Fruit fly (Drosophila melanogaster): ENCODE results near the gene ko.

ko gene

DNA sequence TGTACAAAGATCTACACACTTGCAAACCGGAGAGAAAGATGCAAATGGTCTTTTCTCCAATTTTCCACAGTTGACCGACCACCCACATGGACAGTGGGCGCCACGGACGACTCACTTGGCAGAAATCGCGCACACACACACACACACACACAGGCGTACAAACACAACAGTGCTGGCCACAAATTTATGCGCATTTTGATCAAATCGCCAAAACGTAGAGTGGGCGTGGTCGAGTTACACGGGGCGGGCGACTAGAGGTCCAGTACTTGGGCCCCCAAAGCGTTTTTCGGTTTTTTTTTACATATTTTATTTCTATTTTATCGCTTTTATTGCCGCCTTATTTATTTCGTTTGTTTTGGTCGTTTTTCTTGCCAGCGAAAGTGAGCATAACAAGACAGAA is 12.4 kb downstream of the ko start:
- no peak for TF ChIP-seq noc (tag; optimal IDR thresholded peaks at IDR 0.05)

DNA sequence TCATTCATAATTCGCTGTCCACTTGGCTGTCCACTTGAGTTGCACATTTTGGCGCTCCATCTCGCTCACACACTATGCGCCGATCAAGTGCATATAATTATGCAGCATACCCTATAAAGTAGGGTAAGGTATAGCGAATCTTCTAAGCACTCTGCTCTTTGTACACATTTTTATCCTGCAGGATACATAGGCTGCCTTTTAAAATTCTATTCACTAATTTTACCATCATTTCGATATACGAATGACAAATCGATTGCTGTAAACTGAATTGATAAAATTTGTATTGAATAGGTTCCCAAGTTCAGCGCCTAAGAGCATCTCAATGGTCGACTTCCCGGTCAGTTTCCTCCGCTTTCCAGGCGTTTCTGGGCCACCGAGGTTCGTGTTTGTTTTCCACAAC is 17.9 kb downstream of the ko start:
- no peak for TF ChIP-seq noc (tag; optimal IDR thresholded peaks at IDR 0.05)

DNA sequence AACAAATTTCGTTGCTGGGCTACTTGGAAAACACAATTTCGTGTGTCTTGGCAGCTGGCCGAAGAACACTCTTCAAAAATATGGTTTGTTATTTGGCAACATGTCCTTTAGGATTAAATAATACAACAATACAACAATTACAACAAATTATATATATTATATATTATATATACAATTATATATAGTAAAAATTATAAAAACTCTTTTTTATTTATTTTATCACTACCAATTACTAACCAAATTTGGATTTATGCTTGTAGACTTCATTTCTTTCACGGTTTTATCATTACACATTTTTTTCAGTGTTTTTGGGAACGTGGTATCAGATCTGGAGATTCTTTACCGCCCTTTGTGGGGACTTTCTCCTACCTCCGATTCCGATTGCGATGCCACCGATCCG is 22.5 kb downstream of the ko start:
- no peak for TF ChIP-seq noc (tag; optimal IDR thresholded peaks at IDR 0.05)

DNA sequence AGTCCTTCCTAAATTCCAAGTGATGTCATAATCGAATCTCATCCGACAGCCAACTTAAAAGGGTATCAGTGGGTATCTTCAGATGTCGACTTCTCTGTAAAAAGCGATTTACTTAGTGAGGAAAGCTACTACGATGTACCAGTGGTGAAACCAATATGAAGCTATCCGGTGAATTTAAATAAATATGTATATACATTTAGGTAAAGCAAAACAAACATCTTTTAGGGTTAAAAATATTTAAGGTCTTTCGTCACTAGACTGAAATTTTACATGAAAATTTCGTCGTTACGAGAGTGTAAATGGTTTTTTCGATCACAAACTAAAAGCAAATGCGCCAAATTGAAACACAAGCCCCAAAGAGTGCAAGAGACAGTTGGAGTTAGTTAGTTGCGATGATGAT is 24.1 kb downstream of the ko start:
- TF ChIP-seq noc (tag; optimal IDR thresholded peaks at IDR 0.05) = no peak

DNA sequence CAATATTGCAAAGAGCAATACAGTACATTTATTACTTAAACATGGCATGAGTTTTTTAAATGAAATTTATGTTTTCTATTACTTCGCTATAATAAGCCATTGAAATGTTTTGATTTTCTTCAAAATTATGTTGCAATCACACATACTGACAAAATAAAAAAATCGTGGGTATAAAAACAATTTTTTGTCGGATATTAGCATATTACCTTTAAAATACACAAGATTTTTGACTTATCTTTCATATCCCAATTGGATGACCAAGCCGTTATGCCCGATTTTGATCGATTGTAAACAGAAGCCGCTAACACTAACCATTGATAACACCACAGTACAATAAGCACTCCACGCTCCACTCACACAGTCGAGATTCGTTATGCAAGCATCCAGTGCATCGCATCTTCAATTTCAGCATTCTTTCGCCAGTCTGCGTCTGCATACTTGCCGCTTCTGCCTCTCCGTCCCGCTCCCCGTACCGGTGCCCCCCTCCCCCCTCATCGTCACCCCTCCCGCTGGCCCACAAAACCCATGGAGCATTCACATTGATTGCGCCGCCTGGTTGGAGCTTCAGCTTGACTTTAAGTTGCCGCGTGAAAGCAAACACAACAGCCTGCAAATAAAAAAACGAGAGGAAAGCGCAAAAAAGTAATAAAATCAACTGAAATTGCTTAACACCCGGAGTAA is 26.5 kb downstream of the ko start:
- TF ChIP-seq noc (tag; optimal IDR thresholded peaks at IDR 0.05) = no peak

DNA sequence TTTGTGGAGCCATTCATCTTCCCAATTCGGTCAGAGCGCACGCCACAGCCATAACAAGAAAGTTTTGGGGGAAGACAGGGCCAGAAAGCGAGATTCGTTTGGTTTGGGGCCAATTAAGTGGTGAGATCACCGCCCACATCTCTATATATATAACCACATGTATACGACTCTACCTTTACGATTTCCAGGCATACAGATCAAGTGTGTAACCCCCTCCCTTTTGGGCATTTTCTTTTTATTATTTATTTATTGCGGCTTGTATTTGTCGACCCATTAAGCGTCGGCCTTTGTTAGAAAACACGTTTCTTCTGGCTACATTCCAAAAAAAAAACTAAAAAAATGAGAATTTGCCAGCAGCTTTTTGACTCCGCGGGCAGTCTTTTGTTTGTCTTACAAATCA is 29.6 kb downstream of the ko start:
- peak; percentile 23 for TF ChIP-seq noc (tag; optimal IDR thresholded peaks at IDR 0.05)

DNA sequence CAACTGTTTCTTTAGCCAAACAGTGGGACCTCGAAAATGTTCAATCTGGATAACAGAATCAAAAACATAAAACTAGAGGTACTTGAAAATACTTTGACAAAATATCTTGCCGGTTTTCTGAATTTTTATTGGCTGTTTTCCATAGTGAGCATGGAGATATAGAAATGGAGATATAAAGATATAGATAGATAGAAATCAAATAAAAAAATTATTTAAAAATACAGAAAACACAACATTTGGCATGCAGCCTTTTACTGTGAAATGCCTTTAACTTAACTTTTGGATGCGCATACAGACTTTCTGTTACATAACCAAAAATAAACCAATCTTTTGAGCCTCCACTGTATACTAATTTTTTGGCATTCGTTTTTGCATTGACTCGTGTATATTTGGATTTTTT is 30.5 kb downstream of the ko start:
- peak; percentile 47 for TF ChIP-seq noc (tag; optimal IDR thresholded peaks at IDR 0.05)

DNA sequence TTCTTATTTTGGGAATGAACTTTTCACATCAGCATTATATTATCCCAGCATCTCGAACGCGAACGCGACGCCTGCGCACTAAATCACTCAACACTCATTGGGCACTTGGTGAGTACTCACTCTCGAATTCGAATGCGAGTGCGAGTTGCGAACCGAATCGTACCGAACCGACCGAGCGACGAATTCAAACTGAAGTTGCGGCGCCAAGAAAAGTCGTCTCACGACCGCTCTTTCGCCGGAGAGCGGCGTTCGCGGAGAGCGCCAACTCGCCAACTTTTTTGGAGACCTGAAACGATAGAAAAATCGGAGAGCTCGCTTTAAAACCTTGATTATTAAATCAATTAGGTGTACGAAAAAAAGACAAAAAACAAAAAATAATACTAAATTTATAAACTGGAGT is 31.1 kb downstream of the ko start:
- TF ChIP-seq noc (tag; optimal IDR thresholded peaks at IDR 0.05) = no peak

DNA sequence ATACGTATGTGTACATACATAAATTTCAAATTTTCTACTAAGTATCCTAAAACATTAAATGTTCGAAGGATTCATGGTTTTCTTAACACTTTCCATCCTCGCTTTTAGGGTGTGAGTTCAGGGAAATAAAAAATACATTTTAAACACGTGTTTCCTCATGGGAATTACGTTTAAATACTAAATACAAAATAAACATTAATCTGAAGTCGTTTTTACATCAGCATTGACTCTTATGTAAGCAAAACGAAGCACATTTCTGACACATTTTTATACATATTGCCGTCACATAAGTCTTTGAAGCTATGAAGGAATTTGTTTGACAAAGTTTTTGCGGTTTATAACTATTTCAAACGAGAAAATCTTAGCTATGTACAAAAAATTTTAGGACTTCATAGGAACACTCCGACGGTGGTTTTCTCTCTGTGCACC is 31.9 kb downstream of the ko start:
- no peak for TF ChIP-seq noc (tag; optimal IDR thresholded peaks at IDR 0.05)

DNA sequence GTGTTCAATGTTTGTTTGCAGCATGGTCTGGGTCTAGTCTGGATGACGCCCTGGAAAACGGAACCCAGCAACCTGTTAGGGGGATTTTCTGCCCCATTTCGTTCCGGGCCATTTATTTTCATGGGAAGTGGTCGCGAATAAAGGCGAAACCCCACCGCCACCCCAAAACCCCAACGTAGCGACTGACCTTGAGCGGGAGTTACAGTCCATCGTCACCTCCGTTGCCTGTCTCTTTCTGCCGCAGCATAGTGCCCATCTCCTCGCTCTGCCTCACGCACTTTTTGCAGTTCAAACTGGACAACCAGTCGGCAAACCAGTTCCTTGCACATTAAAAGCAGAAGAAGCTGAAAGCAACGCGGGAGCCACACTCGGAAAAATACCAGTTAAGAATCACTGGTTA is 32.4 kb downstream of the ko start:
- TF ChIP-seq noc (tag; optimal IDR thresholded peaks at IDR 0.05) = no peak

DNA sequence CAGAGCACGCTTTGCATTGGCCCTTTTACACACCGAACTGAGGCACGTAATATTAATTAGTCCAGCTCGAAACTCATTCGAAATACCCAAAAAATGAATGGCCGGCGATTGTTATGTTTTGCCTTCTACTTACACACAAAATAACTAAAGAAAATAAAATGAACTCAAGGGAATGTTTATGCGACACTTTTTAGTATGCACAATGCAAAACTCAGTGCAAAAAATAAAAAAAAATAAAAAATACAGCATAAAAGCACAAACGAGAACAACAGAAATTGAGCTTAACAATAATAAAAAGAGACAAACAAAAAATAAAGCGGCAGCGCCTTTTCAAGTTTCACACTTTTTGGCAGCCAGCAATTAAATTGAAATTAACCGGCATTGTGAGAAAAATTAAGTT is 33.6 kb downstream of the ko start:
- TF ChIP-seq noc (tag; optimal IDR thresholded peaks at IDR 0.05) = no peak

DNA sequence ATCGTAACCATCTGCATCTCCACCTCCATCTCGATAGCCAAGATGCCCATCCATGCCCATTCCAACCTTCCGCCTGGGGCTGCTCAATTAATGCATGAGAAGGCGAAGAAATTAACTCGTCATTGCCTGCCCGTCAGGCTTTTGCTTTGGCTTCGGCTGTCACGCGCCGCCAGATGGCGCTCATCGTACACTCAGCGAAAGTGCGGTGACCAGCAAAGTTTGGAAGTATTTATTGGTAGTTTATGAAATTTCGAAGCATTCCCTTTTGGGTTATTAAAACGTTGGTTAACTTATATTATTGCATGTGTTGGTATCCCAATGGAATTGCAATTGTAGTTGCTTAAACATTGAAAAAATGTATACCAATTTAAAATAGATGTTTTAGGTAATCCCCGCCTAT is 40.7 kb downstream of the ko start:
- no peak for TF ChIP-seq noc (tag; optimal IDR thresholded peaks at IDR 0.05)

DNA sequence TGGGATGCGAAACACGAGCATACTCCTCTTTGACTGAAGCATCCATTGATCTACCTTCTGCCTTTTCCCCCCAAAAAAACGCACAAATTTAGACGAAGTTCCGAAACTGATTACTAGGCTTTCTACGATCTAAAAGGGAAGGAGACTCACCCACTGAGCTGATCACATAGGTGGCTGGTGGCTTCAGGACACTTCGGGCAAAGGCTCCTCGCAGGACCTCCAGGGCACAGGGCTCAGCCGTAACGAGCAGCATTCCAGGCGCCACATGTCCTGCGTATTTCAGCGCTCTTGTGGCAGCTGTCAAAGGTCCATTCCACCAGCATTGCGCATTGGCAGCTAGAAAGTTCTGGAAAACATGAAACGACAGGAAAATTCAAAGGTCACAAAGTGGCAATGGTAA is 42.1 kb downstream of the ko start, which contains the start of gene CG33285:
Gene CG33285 (minus strand): TSS at position 101 of the 400 bp plus-strand sequence.
- no peak for TF ChIP-seq noc (tag; optimal IDR thresholded peaks at IDR 0.05)

DNA sequence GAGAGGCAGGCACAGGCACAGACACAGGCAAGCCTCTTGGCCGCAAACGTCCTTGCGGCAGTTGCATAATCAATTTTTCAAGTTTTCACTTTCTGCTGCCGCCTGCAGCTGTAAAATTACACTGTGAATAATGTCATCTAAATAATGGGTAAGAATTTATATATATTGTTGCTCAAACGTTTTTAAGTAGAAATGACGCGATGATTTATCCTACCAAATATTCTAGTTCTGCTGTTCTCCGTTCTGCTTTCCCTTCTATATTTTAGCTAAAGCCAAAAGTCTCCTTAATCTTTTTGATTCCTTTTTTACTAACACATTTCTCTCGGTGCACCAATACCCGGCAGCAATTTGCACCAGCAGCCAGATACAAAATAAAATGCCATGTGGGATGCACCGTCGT is 50.5 kb downstream of the ko start:
- TF ChIP-seq noc (tag; optimal IDR thresholded peaks at IDR 0.05) = no peak

DNA sequence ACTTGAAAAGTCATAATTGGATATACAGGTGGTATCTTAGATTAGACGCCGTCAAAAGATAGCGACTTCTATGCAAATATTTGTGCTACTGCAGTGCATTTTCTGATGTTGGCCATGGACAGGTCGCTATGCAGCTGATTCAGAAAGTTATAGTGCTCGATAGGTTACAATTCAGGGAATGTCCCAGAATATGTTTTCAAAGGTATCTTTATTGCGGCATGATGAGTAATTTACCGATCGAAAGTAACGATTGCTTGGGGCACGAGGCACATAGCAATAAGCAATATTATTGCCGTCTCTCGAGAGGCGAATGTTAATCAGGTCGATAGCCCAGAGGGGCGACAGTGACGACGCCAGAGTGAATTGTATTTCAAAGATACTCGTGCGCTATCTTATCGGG is 60.9 kb downstream of the ko start:
- TF ChIP-seq noc (tag; optimal IDR thresholded peaks at IDR 0.05) = no peak

DNA sequence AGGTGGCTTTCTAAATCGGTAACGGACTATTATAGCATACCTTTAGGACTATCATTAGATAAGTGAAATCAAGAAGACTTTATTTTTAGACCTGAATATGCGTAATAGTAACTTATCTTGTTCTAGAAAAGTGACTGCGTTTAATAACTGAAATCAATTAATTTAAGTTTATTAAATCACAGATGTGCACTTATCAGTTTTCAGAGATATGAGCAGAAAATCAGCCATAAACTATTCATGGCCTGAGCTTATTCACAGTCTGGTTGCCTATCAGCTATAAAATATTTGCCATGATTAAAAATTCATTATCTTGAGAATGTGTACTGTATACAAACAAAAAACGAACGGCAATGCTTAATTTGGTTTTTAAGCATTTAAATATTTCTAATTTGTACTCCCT is 61.5 kb downstream of the ko start:
- TF ChIP-seq noc (tag; optimal IDR thresholded peaks at IDR 0.05) = peak; percentile 55

DNA sequence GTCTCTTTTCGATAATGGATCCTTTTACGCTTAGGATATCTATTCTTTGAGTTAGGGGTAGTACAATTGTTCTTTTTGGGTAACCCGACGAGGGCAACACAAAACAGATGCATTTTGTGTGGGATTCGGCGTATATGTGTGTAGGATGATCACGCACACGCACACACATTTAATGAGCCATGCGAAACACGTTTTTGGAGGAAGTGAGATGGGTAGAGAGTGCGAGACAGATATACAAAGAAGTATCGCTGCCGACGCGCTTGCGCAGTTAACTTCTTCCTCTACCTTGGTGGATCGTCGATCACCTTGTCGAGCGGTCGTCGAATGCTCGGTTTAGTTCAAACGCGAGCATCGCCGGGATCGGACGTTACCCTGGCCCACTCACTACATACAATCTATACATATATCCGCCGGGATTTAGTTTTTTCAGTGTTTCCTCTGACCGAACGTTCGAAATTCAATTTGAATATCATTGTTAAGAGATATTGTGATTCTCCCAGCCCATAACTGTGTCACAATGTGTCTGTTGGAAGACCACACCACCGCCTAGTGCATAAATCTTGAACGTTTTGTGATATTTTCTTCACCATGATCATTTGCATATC is 63.3 kb downstream of the ko start:
- peak; percentile 1 for TF ChIP-seq noc (tag; optimal IDR thresholded peaks at IDR 0.05)

Measured in whole organism, larva.